Fruit fly (Drosophila melanogaster) whole organism, embryonic: ENCODE measurements around the gene wg.

ENCODE experiments used
- ATbp ChIP-seq: fragments of 200-800 bp; sonication (Bioruptor generic); optimal IDR thresholded peaks from 2 replicates; lab custom pipeline; 2017; ENCODE audit warnings: missing biosample characterization, mild to moderate bottlenecking, missing genetic modification characterization, missing genetic modification reagents
- Abd-B ChIP-seq: fragments of 200-800 bp; sonication (Bioruptor generic); optimal IDR thresholded peaks from 2 replicates; lab custom pipeline; 2018; ENCODE audit warnings: missing biosample characterization, mild to moderate bottlenecking, missing genetic modification characterization, moderate library complexity
- Antp ChIP-seq: fragments of 200-800 bp; sonication (Bioruptor generic); optimal IDR thresholded peaks from 3 replicates; lab custom pipeline; 2016; ENCODE audit warnings: missing biosample characterization, missing genetic modification characterization
- CG10366 ChIP-seq: fragments of 200-800 bp; sonication (Bioruptor generic); IDR thresholded peaks from 2 replicates; pipeline ENCODE4 v1.3.6; 2022; ENCODE audit warnings: missing biosample characterization, missing genetic modification characterization
- CG10431 ChIP-seq: fragments of 200-800 bp; sonication (Bioruptor generic); optimal IDR thresholded peaks from 3 replicates; lab custom pipeline; 2018; ENCODE audit warnings: missing biosample characterization, mild to moderate bottlenecking, missing genetic modification characterization
- CG12071 ChIP-seq: fragments of 200-800 bp; sonication (Bioruptor generic); optimal IDR thresholded peaks from 3 replicates; lab custom pipeline; 2018; ENCODE audit warnings: missing biosample characterization, mild to moderate bottlenecking, missing genetic modification characterization
- CG12942 ChIP-seq: fragments of 200-800 bp; sonication (Bioruptor generic); optimal IDR thresholded peaks from 3 replicates; lab custom pipeline; 2016; ENCODE audit warnings: missing biosample characterization, missing genetic modification characterization
- CG14710 ChIP-seq: fragments of 200-800 bp; sonication (Bioruptor generic); optimal IDR thresholded peaks from 3 replicates; lab custom pipeline; 2019; ENCODE audit warnings: missing biosample characterization, mild to moderate bottlenecking, missing genetic modification characterization, moderate library complexity
- CG15269 ChIP-seq: fragments of 200-800 bp; sonication (Bioruptor generic); optimal IDR thresholded peaks from 2 replicates; lab custom pipeline; 2018; ENCODE audit warnings: missing biosample characterization, mild to moderate bottlenecking, missing genetic modification characterization, moderate library complexity
- CG1603 ChIP-seq: fragments of 200-800 bp; sonication (Bioruptor generic); optimal IDR thresholded peaks from 2 replicates; lab custom pipeline; 2019; ENCODE audit warnings: missing biosample characterization, mild to moderate bottlenecking, missing genetic modification characterization, moderate library complexity
- CG1647 ChIP-seq: fragments of 200-800 bp; sonication (Bioruptor generic); optimal IDR thresholded peaks from 3 replicates; lab custom pipeline; 2016; ENCODE audit warnings: missing biosample characterization, missing genetic modification characterization
- CG16863 ChIP-seq: fragments of 200-800 bp; sonication (Bioruptor generic); optimal IDR thresholded peaks from 3 replicates; lab custom pipeline; 2016; ENCODE audit warnings: missing biosample characterization, missing genetic modification characterization
- CG18476 ChIP-seq: fragments of 200-800 bp; sonication (Bioruptor generic); optimal IDR thresholded peaks from 2 replicates; lab custom pipeline; 2016; ENCODE audit warnings: missing biosample characterization, mild to moderate bottlenecking, missing genetic modification characterization
- CG2889 ChIP-seq: fragments of 200-800 bp; sonication (Bioruptor generic); IDR thresholded peaks from 3 replicates; pipeline ENCODE4 v1.3.6; 2022; ENCODE audit warnings: missing biosample characterization, missing genetic modification characterization
- CG31365 ChIP-seq: fragments of 200-800 bp; sonication (Bioruptor generic); optimal IDR thresholded peaks from 2 replicates; lab custom pipeline; 2018; ENCODE audit warnings: missing biosample characterization, mild to moderate bottlenecking, missing genetic modification characterization
- CG31441 ChIP-seq: fragments of 200-800 bp; sonication (Bioruptor generic); IDR thresholded peaks from 2 replicates; pipeline ENCODE4 v1.3.6; 2022; ENCODE audit warnings: missing biosample characterization, missing genetic modification characterization
- CG34224 ChIP-seq: fragments of 200-800 bp; sonication (Bioruptor generic); IDR thresholded peaks from 3 replicates; pipeline ENCODE4 v1.3.6; 2022; ENCODE audit warnings: missing biosample characterization, missing genetic modification characterization; ENCODE audit not compliant: partially characterized antibody
- CG3847 ChIP-seq: fragments of 200-800 bp; sonication (Bioruptor generic); IDR thresholded peaks from 2 replicates; pipeline ENCODE4 v1.3.6; 2022; ENCODE audit warnings: missing biosample characterization, missing genetic modification characterization
- CG4328 ChIP-seq: fragments of 200-800 bp; sonication (Bioruptor generic); optimal IDR thresholded peaks from 3 replicates; lab custom pipeline; 2017; ENCODE audit warnings: missing biosample characterization, missing genetic modification reagents, missing genetic modification characterization
- CG43689 ChIP-seq: fragments of 200-800 bp; sonication (Bioruptor generic); IDR thresholded peaks from 2 replicates; pipeline ENCODE4 v1.3.6; 2022; ENCODE audit warnings: missing biosample characterization, missing genetic modification characterization
- CG4617 ChIP-seq: fragments of 200-800 bp; sonication (Bioruptor generic); optimal IDR thresholded peaks from 3 replicates; lab custom pipeline; 2016; ENCODE audit warnings: missing biosample characterization, missing genetic modification characterization, borderline replicate concordance
- CG6689 ChIP-seq: fragments of 200-800 bp; sonication (Bioruptor generic); IDR thresholded peaks from 2 replicates; pipeline ENCODE4 v1.3.6; 2022; ENCODE audit warnings: missing biosample characterization, missing genetic modification characterization
- CG7357 ChIP-seq: fragments of 200-800 bp; sonication (Bioruptor generic); IDR thresholded peaks from 3 replicates; pipeline ENCODE4 v1.3.6; 2022; ENCODE audit warnings: missing biosample characterization, missing genetic modification characterization
- CG7963 ChIP-seq: fragments of 200-800 bp; sonication (Bioruptor generic); IDR thresholded peaks from 3 replicates; pipeline ENCODE4 v1.3.6; 2022; ENCODE audit warnings: missing biosample characterization, missing genetic modification characterization; ENCODE audit not compliant: partially characterized antibody
- CG9727 ChIP-seq: fragments of 200-800 bp; sonication (Bioruptor generic); optimal IDR thresholded peaks from 3 replicates; lab custom pipeline; 2017; ENCODE audit warnings: missing biosample characterization, mild to moderate bottlenecking, missing genetic modification characterization
- D ChIP-seq, 2 experiments: fragments of 200-800 bp in 1 of 2; fragments of >200 bp in 1 of 2; sonication (Bioruptor generic) in 1 of 2; optimal IDR thresholded peaks; 2 replicates in 1 of 2; 3 replicates in 1 of 2; lab custom pipeline; 2017; ENCODE audit warnings: mild to moderate bottlenecking in 1 of 2, missing biosample characterization in 1 of 2, missing genetic modification characterization in 1 of 2, missing genetic modification reagents in 1 of 2
- Dad ChIP-seq: fragments of 200-800 bp; sonication (Bioruptor generic); optimal IDR thresholded peaks from 3 replicates; lab custom pipeline; 2016; ENCODE audit warnings: missing biosample characterization, missing genetic modification characterization
- Dbx ChIP-seq: fragments of 200-800 bp; sonication (Bioruptor generic); IDR thresholded peaks from 3 replicates; pipeline ENCODE4 v1.3.6; 2022; ENCODE audit warnings: missing biosample characterization, missing genetic modification characterization
- HLH54F ChIP-seq: fragments of 200-800 bp; sonication (Bioruptor generic); optimal IDR thresholded peaks from 3 replicates; lab custom pipeline; 2016; ENCODE audit warnings: missing biosample characterization, missing genetic modification characterization
- Lhr ChIP-seq: fragments of 200-800 bp; sonication (Bioruptor generic); optimal IDR thresholded peaks from 3 replicates; lab custom pipeline; 2017; ENCODE audit warnings: mild to moderate bottlenecking, missing biosample characterization, missing genetic modification reagents, missing genetic modification characterization
- Lim3 ChIP-seq: fragments of 200-800 bp; sonication (Bioruptor generic); IDR thresholded peaks from 2 replicates; pipeline ENCODE4 v1.3.6; 2022; ENCODE audit warnings: missing biosample characterization, missing genetic modification characterization
- Max ChIP-seq: fragments of 200-800 bp; sonication (Bioruptor generic); optimal IDR thresholded peaks from 2 replicates; lab custom pipeline; 2016; ENCODE audit warnings: missing biosample characterization, mild to moderate bottlenecking, missing genetic modification characterization
- Oli ChIP-seq: fragments of 200-800 bp; sonication (Bioruptor generic); optimal IDR thresholded peaks from 2 replicates; lab custom pipeline; 2018; ENCODE audit warnings: missing biosample characterization, mild to moderate bottlenecking, missing genetic modification characterization, moderate library complexity
- Rx ChIP-seq: fragments of 200-800 bp; sonication (Bioruptor generic); IDR thresholded peaks from 2 replicates; pipeline ENCODE4 v1.3.6; 2022; ENCODE audit warnings: missing biosample characterization, missing genetic modification characterization
- az2 ChIP-seq: fragments of 200-800 bp; sonication (Bioruptor generic); optimal IDR thresholded peaks from 3 replicates; lab custom pipeline; 2016; ENCODE audit warnings: missing biosample characterization, missing genetic modification characterization
- dysf ChIP-seq: fragments of 200-800 bp; sonication (Bioruptor generic); IDR thresholded peaks from 3 replicates; pipeline ENCODE4 v1.3.6; 2022; ENCODE audit warnings: missing biosample characterization, missing genetic modification characterization
- emc ChIP-seq: fragments of 200-800 bp; sonication (Bioruptor generic); optimal IDR thresholded peaks from 2 replicates; lab custom pipeline; 2016; ENCODE audit warnings: missing biosample characterization, missing genetic modification characterization
- gce ChIP-seq: fragments of 200-800 bp; sonication (Bioruptor generic); IDR thresholded peaks from 3 replicates; pipeline ENCODE4 v1.3.6; 2022; ENCODE audit warnings: missing biosample characterization, missing genetic modification characterization
- knrl ChIP-seq: fragments of 200-800 bp; sonication (Bioruptor generic); IDR thresholded peaks from 3 replicates; pipeline ENCODE4 v1.3.6; 2022; ENCODE audit warnings: missing biosample characterization, missing genetic modification characterization; ENCODE audit not compliant: partially characterized antibody
- lab ChIP-seq: fragments of 200-800 bp; sonication (Bioruptor generic); optimal IDR thresholded peaks from 3 replicates; lab custom pipeline; 2017; ENCODE audit warnings: missing biosample characterization, missing genetic modification characterization, mild to moderate bottlenecking, moderate library complexity, missing genetic modification reagents
- lmd ChIP-seq: fragments of 200-800 bp; sonication (Bioruptor generic); IDR thresholded peaks from 2 replicates; pipeline ENCODE4 v1.3.6; 2022; ENCODE audit warnings: missing biosample characterization, missing genetic modification characterization
- mld ChIP-seq: fragments of 200-800 bp; sonication (Bioruptor generic); IDR thresholded peaks from 3 replicates; pipeline ENCODE4 v1.3.6; 2022; ENCODE audit warnings: missing biosample characterization, missing genetic modification characterization; ENCODE audit not compliant: partially characterized antibody
- scrt ChIP-seq: fragments of 200-800 bp; sonication (Bioruptor generic); optimal IDR thresholded peaks from 2 replicates; lab custom pipeline; 2018; ENCODE audit warnings: missing biosample characterization, mild to moderate bottlenecking, missing genetic modification characterization, moderate library complexity
- sens ChIP-seq: fragments of 200-800 bp; sonication (Bioruptor generic); peaks from one replicate; lab custom pipeline; 2016; ENCODE audit warnings: missing biosample characterization, missing genetic modification characterization
- sima ChIP-seq: fragments of 200-800 bp; sonication (Bioruptor generic); optimal IDR thresholded peaks from 2 replicates; lab custom pipeline; 2016; ENCODE audit warnings: missing biosample characterization, missing genetic modification characterization
- stwl ChIP-seq: fragments of 200-800 bp; sonication (Bioruptor generic); optimal IDR thresholded peaks from 3 replicates; lab custom pipeline; 2018; ENCODE audit warnings: missing biosample characterization, mild to moderate bottlenecking, missing genetic modification characterization, moderate library complexity
- tap ChIP-seq: fragments of 200-800 bp; optimal IDR thresholded peaks from 3 replicates; lab custom pipeline; 2019; ENCODE audit warnings: missing biosample characterization, mild to moderate bottlenecking, missing genetic modification characterization, moderate library complexity
- tio ChIP-seq: fragments of 200-800 bp; sonication (Bioruptor generic); optimal IDR thresholded peaks from 2 replicates; lab custom pipeline; 2017; ENCODE audit warnings: missing biosample characterization, missing genetic modification characterization, inconsistent platforms
- z ChIP-seq: fragments of 200-800 bp; sonication (Bioruptor generic); IDR thresholded peaks from 3 replicates; pipeline ENCODE4 v1.3.6; 2022; ENCODE audit warnings: missing biosample characterization, missing genetic modification characterization
- zf30C ChIP-seq: fragments of 200-800 bp; sonication (Bioruptor generic); optimal IDR thresholded peaks from 3 replicates; lab custom pipeline; 2018; ENCODE audit warnings: missing biosample characterization, mild to moderate bottlenecking, missing genetic modification characterization
- zfh1 ChIP-seq: fragments of 200-800 bp; sonication (Bioruptor generic); IDR thresholded peaks from 3 replicates; pipeline ENCODE4 v1.3.6; 2022; ENCODE audit warnings: missing biosample characterization, missing genetic modification characterization

wg gene

DNA sequence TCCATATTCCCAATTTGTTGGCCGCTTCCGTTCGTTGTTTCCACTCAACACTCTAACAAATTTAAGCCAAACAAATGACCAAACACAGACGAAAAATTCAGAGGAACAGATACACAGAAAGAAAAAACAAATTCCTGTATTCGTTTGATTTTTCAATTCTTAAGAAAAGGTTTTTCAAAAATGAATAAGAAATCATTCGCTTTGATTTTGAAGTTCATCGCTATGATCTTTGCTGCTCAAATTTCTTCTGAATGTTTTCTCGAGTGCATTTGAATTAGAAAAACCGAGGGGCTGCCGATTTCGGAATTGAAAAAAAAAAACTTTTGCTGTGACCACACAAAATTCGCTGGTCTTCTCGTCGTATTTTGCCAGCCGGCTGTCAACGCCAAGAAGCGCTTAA, 41.0 kb upstream of the wg start (continued):
- no peak for TF ChIP-seq CG4617 (GFP tag; lab: Kevin White, UChicago)
- no peak for TF ChIP-seq CG9727 (GFP tag; lab: Kevin White, UChicago)
- TF ChIP-seq stwl (tag; lab: Kevin White, UChicago): no peak
- peak; percentile 91 for TF ChIP-seq sens (GFP tag; lab: Kevin White, UChicago)
- TF ChIP-seq emc (GFP tag; lab: Kevin White, UChicago): no peak
- peak; percentile 20 for TF ChIP-seq CG15269
- TF ChIP-seq mld: no peak
- TF ChIP-seq Antp (GFP tag; lab: Kevin White, UChicago): no peak
- TF ChIP-seq lmd: no peak
- TF ChIP-seq CG16863 (GFP tag; lab: Kevin White, UChicago): no peak
- no peak for TF ChIP-seq CG2889 (GFP tag; lab: Robert Waterston, UW)
- no peak for TF ChIP-seq Max (GFP tag; lab: Kevin White, UChicago)
- no peak for TF ChIP-seq CG31365 (tag; lab: Kevin White, UChicago)
- no peak for TF ChIP-seq zf30C (GFP tag; lab: Kevin White, UChicago)
- no peak for TF ChIP-seq CG1647
- TF ChIP-seq CG43689 (GFP tag; lab: Robert Waterston, UW): no peak
- TF ChIP-seq CG4328: no peak
- TF ChIP-seq tap (tag; lab: Kevin White, UChicago): peak; percentile 27
- TF ChIP-seq ATbp: peak; percentile 39
- peak; percentile 41; the same call in 1 of the 2 replicates for TF ChIP-seq CG6689 (GFP tag; lab: Robert Waterston, UW)
- TF ChIP-seq knrl (GFP tag; lab: Robert Waterston, UW): no peak
- TF ChIP-seq CG10366 (GFP tag; lab: Robert Waterston, UW): peak; percentile 25; the same call in 1 of the 2 replicates
- TF ChIP-seq CG18476: no peak
- peak; percentile 19 for TF ChIP-seq tio (GFP tag; lab: Kevin White, UChicago)
- no peak for TF ChIP-seq Dad (GFP tag; lab: Kevin White, UChicago)
- 0 out of 2 replicates have a peak, but pooled peaks have one; percentile 3 for TF ChIP-seq Rx (GFP tag; lab: Robert Waterston, UW)
- TF ChIP-seq sima: no peak
- no peak for TF ChIP-seq D (optimal IDR thresholded peaks at IDR 0.05; lab: Kevin White, UChicago)
- no peak for TF ChIP-seq D (GFP tag; optimal IDR thresholded peaks at IDR 0.05; lab: Kevin White, UChicago)
- 0 out of 3 replicates have a peak, but pooled peaks have one; percentile 24 for TF ChIP-seq zfh1 (GFP tag; lab: Robert Waterston, UW)
- TF ChIP-seq Dbx (GFP tag; lab: Robert Waterston, UW): no peak
- TF ChIP-seq gce (GFP tag; lab: Robert Waterston, UW): no peak
- TF ChIP-seq dysf (GFP tag; lab: Robert Waterston, UW): no peak
- peak; percentile 35; the same call in 1 of the 2 replicates for TF ChIP-seq CG31441
- TF ChIP-seq CG3847 (GFP tag; lab: Robert Waterston, UW): no peak
- no peak for TF ChIP-seq CG12071 (GFP tag; lab: Kevin White, UChicago)
- TF ChIP-seq Abd-B (GFP tag; lab: Kevin White, UChicago): no peak
- peak; percentile 35 for TF ChIP-seq Oli (tag; lab: Kevin White, UChicago)
- TF ChIP-seq z: no peak
- peak; percentile 17 for TF ChIP-seq CG12942 (GFP tag; lab: Kevin White, UChicago)
- no peak for TF ChIP-seq Lhr (GFP tag; lab: Kevin White, UChicago)
- TF ChIP-seq CG7357 (GFP tag; lab: Robert Waterston, UW): no peak
- TF ChIP-seq CG10431 (GFP tag; lab: Kevin White, UChicago): no peak
- TF ChIP-seq lab: peak; percentile 31
- TF ChIP-seq CG14710 (tag; lab: Kevin White, UChicago): peak; percentile 31
- no peak for TF ChIP-seq HLH54F (GFP tag; lab: Kevin White, UChicago)
- peak; percentile 47 for TF ChIP-seq az2 (GFP tag; lab: Kevin White, UChicago)
- TF ChIP-seq scrt (GFP tag; lab: Kevin White, UChicago): no peak
- no peak for TF ChIP-seq Lim3
- TF ChIP-seq CG7963: no peak
- TF ChIP-seq CG34224 (GFP tag; lab: Robert Waterston, UW): no peak
- peak; percentile 45 for TF ChIP-seq CG1603 (tag; lab: Kevin White, UChicago)
